Worm (Caenorhabditis elegans): Measurements from ENCODE around the gene nlp-57.

nlp-57 gene

DNA sequence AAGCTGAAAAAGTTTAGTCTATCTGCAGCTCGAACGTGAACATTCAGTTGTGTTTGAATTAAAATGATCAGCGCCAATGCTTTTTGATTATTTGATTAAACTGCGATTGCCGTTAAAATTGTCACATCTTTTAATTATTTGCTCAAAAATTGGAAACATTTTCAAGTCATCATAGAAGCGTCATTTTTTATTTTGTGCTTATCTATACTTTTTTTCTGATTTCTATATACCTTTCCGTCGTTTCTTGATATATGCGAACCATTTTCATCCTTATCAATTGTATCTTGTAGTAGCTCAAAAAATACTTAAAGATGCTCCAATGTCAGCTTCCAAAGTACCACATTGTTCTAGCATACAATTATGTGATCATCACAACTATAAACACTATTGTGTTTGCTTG, 34.4 kb downstream of the nlp-57 start:
- TF ChIP-seq elt-2 (tag; optimal IDR thresholded peaks at IDR 0.05) = peak; percentile 71
- TF ChIP-seq alr-1 (tag; optimal IDR thresholded peaks at IDR 0.05; ENCODE audit: borderline replicate concordance) = no peak
- no peak for TF ChIP-seq ces-1 (GFP tag; optimal IDR thresholded peaks at IDR 0.05)
- TF ChIP-seq ceh-90 (tag; optimal IDR thresholded peaks at IDR 0.05) = no peak
- no peak for TF ChIP-seq tlp-1 (tag; optimal IDR thresholded peaks at IDR 0.05)
- TF ChIP-seq aha-1 (tag; optimal IDR thresholded peaks at IDR 0.05) = no peak
- no peak for TF ChIP-seq egl-13 (tag; optimal IDR thresholded peaks at IDR 0.05)

DNA sequence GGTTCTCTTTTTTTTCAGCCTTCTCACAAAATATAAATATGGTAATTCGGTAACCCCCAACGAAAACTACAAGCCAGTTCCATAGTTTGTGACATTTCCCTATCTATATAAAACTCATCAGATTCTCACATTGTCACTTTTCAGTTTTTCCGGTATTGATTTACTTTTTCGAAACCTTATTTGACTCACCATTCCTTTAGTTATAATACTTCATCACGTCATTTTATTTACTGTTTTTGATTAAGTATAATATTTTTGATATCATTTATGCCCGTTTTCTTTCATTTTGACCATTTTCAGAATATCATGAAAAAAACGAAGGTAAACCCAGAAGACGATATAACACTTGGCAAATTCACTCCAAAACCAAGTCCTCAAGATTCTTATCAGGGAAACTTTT, 35.0 kb downstream of the nlp-57 start, which contains the start of gene pgp-3:
Gene pgp-3, plus strand, starts transcription at position 301 of the 400 bp plus-strand sequence.
- TF ChIP-seq ceh-63 (GFP tag; optimal IDR thresholded peaks at IDR 0.05) = no peak
- TF ChIP-seq xbp-1 (tag; optimal IDR thresholded peaks at IDR 0.05) = no peak
- no peak for TF ChIP-seq aly-2 (tag; optimal IDR thresholded peaks at IDR 0.05)
- TF ChIP-seq fos-1 (tag; optimal IDR thresholded peaks at IDR 0.05) = no peak
- TF ChIP-seq nhr-237 (tag; optimal IDR thresholded peaks at IDR 0.05) = no peak
- no peak for TF ChIP-seq grh-1 (GFP tag; IDR thresholded peaks at IDR 0.05)

DNA sequence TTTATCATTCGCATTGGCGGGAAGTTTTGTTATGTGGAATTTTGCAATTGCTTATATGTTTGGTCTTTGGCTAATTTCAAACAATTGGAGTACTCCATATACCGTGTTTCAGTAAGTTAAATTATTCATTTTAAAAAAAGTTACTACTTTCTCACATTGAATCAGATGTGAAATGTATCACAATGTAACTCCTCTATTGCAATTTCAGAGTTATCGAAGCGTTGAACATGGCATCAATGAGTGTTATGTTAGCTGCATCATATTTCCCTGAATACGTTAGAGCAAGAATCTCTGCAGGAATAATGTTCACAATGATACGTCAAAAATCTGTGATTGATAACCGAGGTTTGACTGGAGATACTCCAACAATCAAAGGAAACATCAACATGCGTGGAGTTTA, 39.0 kb downstream of the nlp-57 start:
- TF ChIP-seq sptf-1 (tag; optimal IDR thresholded peaks at IDR 0.05) (no peak), efl-1 (optimal IDR thresholded peaks at IDR 0.05) (no peak), efl-1 (GFP tag; optimal IDR thresholded peaks at IDR 0.05 in 1 of 2) (no peak)

DNA sequence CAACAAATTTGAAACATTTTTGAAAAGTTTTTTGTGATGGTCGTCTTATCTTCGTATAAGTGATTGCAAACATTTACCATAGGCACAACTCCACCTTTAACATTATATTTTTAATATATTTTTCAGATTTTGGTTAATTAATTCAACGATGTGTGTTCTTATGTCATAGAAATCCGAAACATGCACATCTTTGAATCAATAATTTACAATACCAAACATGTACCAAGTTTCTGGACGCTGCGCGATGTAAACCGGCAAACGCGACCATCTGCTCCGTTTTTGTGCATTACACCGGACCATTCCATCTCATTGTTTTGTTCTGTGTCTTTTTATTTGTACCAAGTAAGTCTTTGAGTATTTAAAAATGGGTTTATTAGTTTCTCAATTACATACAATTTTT, 40.7 kb downstream of the nlp-57 start, which contains the start of gene pgp-4:
Gene pgp-4, plus strand, starts transcription at position 301 of the 400 bp plus-strand sequence.
- TF ChIP-seq aha-1 (tag; optimal IDR thresholded peaks at IDR 0.05) (no peak), lsy-2 (tag; optimal IDR thresholded peaks at IDR 0.05) (no peak), nhr-20 (tag; optimal IDR thresholded peaks at IDR 0.05) (no peak), pax-3 (tag; optimal IDR thresholded peaks at IDR 0.05) (no peak), zag-1 (tag; optimal IDR thresholded peaks at IDR 0.05) (no peak), ztf-4 (tag; optimal IDR thresholded peaks at IDR 0.05) (no peak), nhr-77 (tag; optimal IDR thresholded peaks at IDR 0.05) (no peak), vab-15 (tag; optimal IDR thresholded peaks at IDR 0.05) (no peak), ceh-8 (GFP tag; optimal IDR thresholded peaks at IDR 0.05) (no peak), ceh-63 (GFP tag; optimal IDR thresholded peaks at IDR 0.05) (no peak), lin-39 (tag; optimal IDR thresholded peaks at IDR 0.05) (no peak), nhr-71 (tag; optimal IDR thresholded peaks at IDR 0.05) (no peak), pag-3 (tag; optimal IDR thresholded peaks at IDR 0.05; ENCODE audit: borderline replicate concordance, insufficient read depth) (no peak), nhr-12 (tag; optimal IDR thresholded peaks at IDR 0.05) (no peak), C34B4.2 (tag; optimal IDR thresholded peaks at IDR 0.05) (no peak), xbp-1 (tag; optimal IDR thresholded peaks at IDR 0.05) (no peak), egl-13 (tag; optimal IDR thresholded peaks at IDR 0.05) (no peak)

DNA sequence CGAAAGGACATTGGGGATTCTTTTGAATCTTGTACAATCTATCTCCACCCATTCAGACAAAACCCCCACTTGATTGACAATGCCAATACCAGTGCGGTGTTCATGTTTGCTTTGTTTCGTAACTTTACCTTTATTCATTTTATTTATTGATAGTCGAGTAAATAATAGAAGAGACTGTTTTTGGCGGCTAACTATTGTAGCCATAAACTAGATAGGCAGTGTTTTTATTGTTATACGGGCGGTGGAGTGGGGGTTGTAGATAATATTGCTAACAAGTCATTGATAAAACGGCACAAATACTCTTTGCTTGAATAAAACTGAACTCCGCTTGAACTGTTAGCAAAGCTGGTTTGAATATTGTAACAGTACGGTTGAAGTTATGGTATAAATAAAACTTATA, 48.1 kb downstream of the nlp-57 start:
- no peak for TF ChIP-seq efl-1 (optimal IDR thresholded peaks at IDR 0.05)
- peak in 1 of 2 experiments; percentile 34 for TF ChIP-seq efl-1 (GFP tag; optimal IDR thresholded peaks at IDR 0.05 in 1 of 2)
- no peak for TF ChIP-seq nhr-28 (tag; optimal IDR thresholded peaks at IDR 0.05)
- TF ChIP-seq ceh-82 (tag; optimal IDR thresholded peaks at IDR 0.05) = no peak
- TF ChIP-seq jun-1 (tag; optimal IDR thresholded peaks at IDR 0.05) = no peak
- TF ChIP-seq nhr-12 (tag; optimal IDR thresholded peaks at IDR 0.05) = no peak
- no peak for TF ChIP-seq pag-3 (tag; optimal IDR thresholded peaks at IDR 0.05; ENCODE audit: borderline replicate concordance, insufficient read depth)
- no peak for TF ChIP-seq efl-3 (GFP tag; optimal IDR thresholded peaks at IDR 0.05)
- no peak for TF ChIP-seq vab-15 (tag; optimal IDR thresholded peaks at IDR 0.05)
- TF ChIP-seq lin-14 (GFP tag; optimal IDR thresholded peaks at IDR 0.05) = peak; percentile 43
